Fruit fly (Drosophila melanogaster) whole organism, wandering third instar larva: ENCODE data around the gene nSyb.

Source experiments
- Myc ChIP-seq: fragments of >200 bp; optimal IDR thresholded peaks from 2 replicates; lab custom pipeline; 2017
- fru ChIP-seq: fragments of 200-800 bp; sonication (Bioruptor generic); optimal IDR thresholded peaks from 3 replicates; lab custom pipeline; 2016; ENCODE audit warnings: missing biosample characterization, mild to moderate bottlenecking, missing genetic modification characterization

DNA sequence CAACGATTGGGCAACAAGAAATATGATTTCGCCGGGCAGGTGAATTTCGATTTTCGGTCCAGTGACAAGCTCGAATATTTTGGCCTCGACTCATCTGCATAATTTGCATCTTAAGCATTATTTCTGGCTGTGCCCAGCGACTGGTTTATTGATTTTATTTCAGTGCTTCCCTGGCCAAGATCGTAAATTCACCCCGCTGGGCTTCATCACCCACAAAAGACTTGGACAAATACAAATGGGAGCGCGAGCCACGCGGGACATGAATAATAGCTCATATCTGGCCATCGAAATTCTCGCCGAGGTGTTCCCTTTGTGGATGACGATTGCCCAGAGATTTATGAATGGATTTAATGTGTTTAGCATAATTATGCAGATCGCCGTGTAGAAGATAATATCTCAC lies 37.7 kb upstream of the nSyb start:
- no peak for TF ChIP-seq fru
- no peak for TF ChIP-seq Myc (lab: Kevin White, UChicago)
